Worm (Caenorhabditis elegans) whole organism, L4 larva: ENCODE data around the gene plk-3.

Experiments
- R02D3.7 ChIP-seq: fragments of 150-350 bp; sonication (generic microtip); optimal IDR thresholded peaks from 3 replicates; lab custom pipeline; 2014; ENCODE audit warnings: missing biosample characterization, missing genetic modification characterization
- T20F7.1 ChIP-seq: fragments of 200-800 bp; sonication (Bioruptor generic); optimal IDR thresholded peaks from 2 replicates; lab custom pipeline; 2018; ENCODE audit warnings: mild to moderate bottlenecking, missing genetic modification characterization, missing compliant biosample characterization
- Y48G9A.11 ChIP-seq: fragments of 200-800 bp; sonication (Bioruptor generic); IDR thresholded peaks from 2 replicates; pipeline ENCODE4 v1.3.6; 2022; ENCODE audit warnings: missing genetic modification reagents, missing genetic modification characterization, missing compliant biosample characterization
- Y5F2A.4 ChIP-seq: fragments of 200-800 bp; sonication (Bioruptor generic); optimal IDR thresholded peaks from 2 replicates; lab custom pipeline; 2018; ENCODE audit warnings: mild to moderate bottlenecking, missing genetic modification characterization, missing compliant biosample characterization
- aly-2 ChIP-seq: sonication (generic microtip); optimal IDR thresholded peaks from 2 replicates; lab custom pipeline; 2018; ENCODE audit warnings: missing biosample characterization, missing genetic modification characterization
- ama-1 ChIP-seq: fragments of 150-350 bp; optimal IDR thresholded peaks from 2 replicates; lab custom pipeline; 2014; ENCODE audit warnings: inconsistent platforms, mixed read lengths
- arid-1 ChIP-seq: fragments of 200-800 bp; sonication (Bioruptor generic); conservative IDR thresholded peaks from 2 replicates; pipeline ENCODE4 v1.3.6; 2022; ENCODE audit warnings: missing genetic modification reagents, missing genetic modification characterization, missing compliant biosample characterization
- ceh-28 ChIP-seq: fragments of 150-350 bp; optimal IDR thresholded peaks from 2 replicates; lab custom pipeline; 2014; ENCODE audit warnings: missing biosample characterization, missing genetic modification reagents, missing genetic modification characterization
- ceh-32 ChIP-seq: sonication (generic microtip); optimal IDR thresholded peaks from 2 replicates; lab custom pipeline; 2016; ENCODE audit warnings: mild to moderate bottlenecking, missing genetic modification characterization, missing compliant biosample characterization; ENCODE audit not compliant: poor library complexity
- ceh-44 ChIP-seq: fragments of 200-800 bp; sonication (Bioruptor generic); IDR thresholded peaks from 2 replicates; pipeline ENCODE4 v1.3.6; 2022; ENCODE audit warnings: missing genetic modification reagents, missing genetic modification characterization, missing compliant biosample characterization
- ces-1 ChIP-seq: fragments of 150-350 bp; sonication (generic microtip); optimal IDR thresholded peaks from 4 replicates; lab custom pipeline; 2014; ENCODE audit warnings: missing biosample characterization, missing genetic modification reagents, missing genetic modification characterization
- cey-2 ChIP-seq: sonication (generic microtip); optimal IDR thresholded peaks from 3 replicates; lab custom pipeline; 2017; ENCODE audit warnings: missing genetic modification characterization, mild to moderate bottlenecking, missing compliant biosample characterization, antibody characterized with exemption, borderline replicate concordance; ENCODE audit not compliant: insufficient read depth
- daf-12 ChIP-seq: fragments of 150-350 bp; optimal IDR thresholded peaks from 2 replicates; lab custom pipeline; 2014; ENCODE audit warnings: missing biosample characterization, missing genetic modification reagents, missing genetic modification characterization
- daf-16 ChIP-seq, 3 experiments: sonication (generic microtip); optimal IDR thresholded peaks; 2 replicates each; lab custom pipeline; 2016 to 2017; ENCODE audit warnings: missing genetic modification characterization in 3 of 3, missing genetic modification reagents in 3 of 3, mild to moderate bottlenecking in 2 of 3, missing compliant biosample characterization in 2 of 3, missing biosample characterization in 1 of 3, moderate library complexity in 1 of 3
- daf-8 ChIP-seq: fragments of 200-800 bp; sonication (Bioruptor generic); IDR thresholded peaks from 2 replicates; pipeline ENCODE4 v1.3.6; 2022; ENCODE audit warnings: missing genetic modification characterization, missing compliant biosample characterization
- dmd-9 ChIP-seq: fragments of 200-800 bp; sonication (Bioruptor generic); IDR thresholded peaks from 2 replicates; pipeline ENCODE4 v1.3.6; 2022; ENCODE audit warnings: missing genetic modification reagents, missing genetic modification characterization, missing compliant biosample characterization
- dpl-1 ChIP-seq: fragments of 150-350 bp; optimal IDR thresholded peaks from 2 replicates; lab custom pipeline; 2014; ENCODE audit warnings: missing biosample characterization, missing genetic modification reagents, missing genetic modification characterization
- duxl-1 ChIP-seq: sonication (generic microtip); optimal IDR thresholded peaks from 2 replicates; lab custom pipeline; 2016; ENCODE audit warnings: mild to moderate bottlenecking, missing genetic modification characterization, moderate library complexity, missing compliant biosample characterization; ENCODE audit not compliant: poor library complexity
- egl-27 ChIP-seq: sonication (generic microtip); optimal IDR thresholded peaks from 3 replicates; lab custom pipeline; 2017; ENCODE audit warnings: missing biosample characterization, missing genetic modification reagents, missing genetic modification characterization
- egl-43 ChIP-seq: fragments of 200-800 bp; sonication (Bioruptor generic); IDR thresholded peaks from 2 replicates; pipeline ENCODE4 v1.3.6; 2022; ENCODE audit warnings: missing genetic modification reagents, missing genetic modification characterization, missing compliant biosample characterization
- hlh-11 ChIP-seq: fragments of 200-800 bp; sonication (Bioruptor generic); optimal IDR thresholded peaks from 2 replicates; lab custom pipeline; 2018; ENCODE audit warnings: mild to moderate bottlenecking, missing genetic modification characterization, missing compliant biosample characterization
- hlh-30 ChIP-seq: sonication (generic microtip); optimal IDR thresholded peaks from 2 replicates; lab custom pipeline; 2017; ENCODE audit warnings: antibody characterized with exemption, mild to moderate bottlenecking, missing genetic modification characterization, missing compliant biosample characterization; ENCODE audit not compliant: insufficient read depth
- lim-7 ChIP-seq: fragments of 200-800 bp; sonication (Bioruptor generic); IDR thresholded peaks from 2 replicates; pipeline ENCODE4 v1.3.6; 2022; ENCODE audit warnings: missing genetic modification characterization, missing compliant biosample characterization
- lin-15B ChIP-seq: fragments of 150-350 bp; sonication (generic microtip); optimal IDR thresholded peaks from 3 replicates; lab custom pipeline; 2014; ENCODE audit warnings: missing biosample characterization, missing genetic modification characterization
- lin-38 ChIP-seq: fragments of 200-800 bp; sonication (Bioruptor generic); IDR thresholded peaks from 2 replicates; pipeline ENCODE4 v1.3.6; 2022; ENCODE audit warnings: missing genetic modification reagents, missing genetic modification characterization, missing compliant biosample characterization
- madf-9 ChIP-seq: fragments of 200-800 bp; sonication (Bioruptor generic); conservative IDR thresholded peaks from 2 replicates; pipeline ENCODE4 v1.3.6; 2022; ENCODE audit warnings: missing genetic modification reagents, missing genetic modification characterization, missing compliant biosample characterization
- mep-1 ChIP-seq: fragments of 150-350 bp; sonication (generic microtip); optimal IDR thresholded peaks from 3 replicates; lab custom pipeline; 2014; ENCODE audit warnings: missing biosample characterization, missing genetic modification characterization
- nhr-11 ChIP-seq: fragments of 150-350 bp; optimal IDR thresholded peaks from 2 replicates; lab custom pipeline; 2014; ENCODE audit warnings: missing biosample characterization, missing genetic modification characterization
- nhr-25 ChIP-seq: sonication (generic microtip); optimal IDR thresholded peaks from 2 replicates; lab custom pipeline; 2017; ENCODE audit warnings: missing genetic modification characterization, mild to moderate bottlenecking, missing compliant biosample characterization, antibody characterized with exemption, moderate library complexity, borderline replicate concordance; ENCODE audit not compliant: insufficient read depth
- nhr-42 ChIP-seq: fragments of 200-800 bp; sonication (Bioruptor generic); IDR thresholded peaks from 2 replicates; pipeline ENCODE4 v1.3.6; 2022; ENCODE audit warnings: missing genetic modification characterization, missing compliant biosample characterization
- nhr-77 ChIP-seq: fragments of 150-350 bp; optimal IDR thresholded peaks from 2 replicates; lab custom pipeline; 2014; ENCODE audit warnings: missing biosample characterization, missing genetic modification characterization
- pha-4 ChIP-seq, 2 experiments: fragments of 150-350 bp in 1 of 2; fragments of 200-800 bp in 1 of 2; sonication (Bioruptor generic) in 1 of 2; IDR thresholded peaks in 1 of 2; optimal IDR thresholded peaks in 1 of 2; 2 replicates each; pipeline versions ENCODE4 v1.3.6 to Lab custom; 2014 to 2022; ENCODE audit warnings: missing genetic modification characterization in 2 of 2, missing genetic modification reagents in 2 of 2, missing biosample characterization in 1 of 2, missing compliant biosample characterization in 1 of 2
- rbr-2 ChIP-seq: sonication (generic microtip); optimal IDR thresholded peaks from 2 replicates; lab custom pipeline; 2016; ENCODE audit warnings: missing genotype, missing genetic modification characterization, missing compliant biosample characterization
- saeg-2 ChIP-seq: fragments of 200-800 bp; sonication (Bioruptor generic); IDR thresholded peaks from 2 replicates; pipeline ENCODE4 v1.3.6; 2022; ENCODE audit warnings: missing genetic modification reagents, missing genetic modification characterization, missing compliant biosample characterization
- set-16 ChIP-seq: fragments of 200-800 bp; sonication (Bioruptor generic); IDR thresholded peaks from 2 replicates; pipeline ENCODE4 v1.3.6; 2022; ENCODE audit warnings: missing genetic modification reagents, missing genetic modification characterization, missing compliant biosample characterization
- skn-1 ChIP-seq: fragments of 150-350 bp; optimal IDR thresholded peaks from 2 replicates; lab custom pipeline; 2014; ENCODE audit warnings: missing biosample characterization, missing genetic modification characterization
- snpc-1.2 ChIP-seq: fragments of 200-800 bp; sonication (Bioruptor generic); IDR thresholded peaks from 2 replicates; pipeline ENCODE4 v1.3.6; 2022; ENCODE audit warnings: missing genetic modification reagents, missing genetic modification characterization, missing compliant biosample characterization
- snpc-4 ChIP-seq: fragments of 150-350 bp; optimal IDR thresholded peaks from 2 replicates; lab custom pipeline; 2014; ENCODE audit warnings: missing biosample characterization, missing genetic modification characterization
- spr-1 ChIP-seq: sonication (generic microtip); optimal IDR thresholded peaks from 2 replicates; lab custom pipeline; 2016; ENCODE audit warnings: mild to moderate bottlenecking, missing genetic modification characterization, missing compliant biosample characterization
- tag-97 ChIP-seq: fragments of 200-800 bp; sonication (Bioruptor generic); IDR thresholded peaks from 2 replicates; pipeline ENCODE4 v1.3.6; 2022; ENCODE audit warnings: missing genetic modification characterization, missing compliant biosample characterization
- tra-1 ChIP-seq: fragments of 200-800 bp; sonication (Bioruptor generic); IDR thresholded peaks from 2 replicates; pipeline ENCODE4 v1.3.6; 2022; ENCODE audit warnings: missing genetic modification reagents, missing genetic modification characterization, missing compliant biosample characterization
- vab-7 ChIP-seq: fragments of 200-800 bp; sonication (Bioruptor generic); IDR thresholded peaks from 2 replicates; pipeline ENCODE4 v1.3.6; 2022; ENCODE audit warnings: missing genetic modification reagents, missing genetic modification characterization, missing compliant biosample characterization
- zag-1 ChIP-seq: fragments of 150-350 bp; optimal IDR thresholded peaks from 2 replicates; lab custom pipeline; 2014; ENCODE audit warnings: missing biosample characterization, missing genetic modification characterization
- zfp-2 ChIP-seq: sonication (generic microtip); optimal IDR thresholded peaks from 2 replicates; lab custom pipeline; 2016; ENCODE audit warnings: mild to moderate bottlenecking, missing genetic modification characterization, missing compliant biosample characterization
- zip-2 ChIP-seq: fragments of 150-350 bp; optimal IDR thresholded peaks from 2 replicates; lab custom pipeline; 2014; ENCODE audit warnings: missing biosample characterization, missing genetic modification characterization

The plk-3 gene

ce11 chrIV:7507305-7507704 is 34.3 kb upstream of the plk-3 start (continued):
- TF ChIP-seq ama-1 (lab: Kevin White, UChicago) (peak; percentile 33), pha-4 (GFP tag; IDR thresholded peaks at IDR 0.05; lab: Robert Waterston, UW) (no peak), pha-4 (tag; optimal IDR thresholded peaks at IDR 0.05; lab: Kevin White, UChicago) (no peak), hlh-30 (tag; lab: Kevin White, UChicago) (peak; percentile 88), R02D3.7 (no peak), zfp-2 (tag; lab: Kevin White, UChicago) (no peak), hlh-11 (tag; lab: Kevin White, UChicago) (peak; percentile 71), ceh-44 (GFP tag; lab: Robert Waterston, UW) (no peak), daf-8 (GFP tag; lab: Robert Waterston, UW) (no peak), ces-1 (GFP tag; lab: Kevin White, UChicago) (no peak), zag-1 (tag; lab: Kevin White, UChicago) (no peak), vab-7 (GFP tag; lab: Robert Waterston, UW) (no peak), mep-1 (peak; percentile 28), ceh-28 (tag; lab: Kevin White, UChicago) (no peak), egl-43 (GFP tag; lab: Robert Waterston, UW) (no peak), nhr-11 (tag; lab: Kevin White, UChicago) (peak; percentile 34), Y48G9A.11 (GFP tag; lab: Robert Waterston, UW) (no peak), dpl-1 (GFP tag; lab: Kevin White, UChicago) (peak; percentile 2), lin-15B (tag; lab: Kevin White, UChicago) (no peak), saeg-2 (GFP tag; lab: Robert Waterston, UW) (no peak), lin-38 (GFP tag; lab: Robert Waterston, UW) (no peak), ceh-32 (tag; lab: Kevin White, UChicago) (no peak), nhr-42 (GFP tag; lab: Robert Waterston, UW) (no peak), duxl-1 (peak; percentile 17)

- TF ChIP-seq arid-1 (no peak), egl-27 (tag; lab: Kevin White, UChicago) (no peak), dmd-9 (GFP tag; lab: Robert Waterston, UW) (0 out of 2 replicates have a peak, but pooled peaks have one; percentile 36), nhr-25 (tag; lab: Kevin White, UChicago) (no peak), snpc-4 (tag; lab: Kevin White, UChicago) (no peak), dpl-1 (GFP tag; lab: Kevin White, UChicago) (no peak), lin-38 (GFP tag; lab: Robert Waterston, UW) (0 out of 2 replicates have a peak, but pooled peaks have one; percentile 11), zag-1 (tag; lab: Kevin White, UChicago) (no peak), tag-97 (GFP tag; lab: Robert Waterston, UW) (no peak), zip-2 (tag; lab: Kevin White, UChicago) (no peak), snpc-1.2 (no peak), hlh-30 (tag; lab: Kevin White, UChicago) (no peak), set-16 (GFP tag; lab: Robert Waterston, UW) (peak; percentile 36; the same call in 1 of the 2 replicates)
These were observed 33.7 kb upstream of the plk-3 start for ce11 chrIV:7506711-7507110.

ce11 chrIV:7505866-7506488 is 33.0 kb upstream of the plk-3 start:
- TF ChIP-seq T20F7.1 (GFP tag; lab: Kevin White, UChicago) (peak; percentile 71), aly-2 (no peak), daf-12 (tag; lab: Kevin White, UChicago) (no peak), nhr-77 (tag; lab: Kevin White, UChicago) (peak; percentile 9), rbr-2 (tag; lab: Kevin White, UChicago) (no peak), spr-1 (tag; lab: Kevin White, UChicago) (no peak), Y5F2A.4 (GFP tag; lab: Kevin White, UChicago) (no peak), cey-2 (tag; lab: Kevin White, UChicago) (no peak), daf-16 (GFP tag; optimal IDR thresholded peaks at IDR 0.05; lab: Kevin White, UChicago) (peak in 1 of 2 experiments; percentile 10), daf-16 (tag; optimal IDR thresholded peaks at IDR 0.05; lab: Kevin White, UChicago) (peak; percentile 52), saeg-2 (GFP tag; lab: Robert Waterston, UW) (no peak), madf-9 (GFP tag; lab: Robert Waterston, UW) (no peak), hlh-30 (tag; lab: Kevin White, UChicago) (no peak), tra-1 (no peak), skn-1 (tag; lab: Kevin White, UChicago) (no peak), dpl-1 (GFP tag; lab: Kevin White, UChicago) (no peak), duxl-1 (peak; percentile 12), lim-7 (no peak)
